Worm (Caenorhabditis elegans): ENCODE measurements around the gene C55B6.5.
A peak's percentile ranks its signal among the peaks of the same experiment; 100 is the strongest.

C55B6.5 gene

DNA sequence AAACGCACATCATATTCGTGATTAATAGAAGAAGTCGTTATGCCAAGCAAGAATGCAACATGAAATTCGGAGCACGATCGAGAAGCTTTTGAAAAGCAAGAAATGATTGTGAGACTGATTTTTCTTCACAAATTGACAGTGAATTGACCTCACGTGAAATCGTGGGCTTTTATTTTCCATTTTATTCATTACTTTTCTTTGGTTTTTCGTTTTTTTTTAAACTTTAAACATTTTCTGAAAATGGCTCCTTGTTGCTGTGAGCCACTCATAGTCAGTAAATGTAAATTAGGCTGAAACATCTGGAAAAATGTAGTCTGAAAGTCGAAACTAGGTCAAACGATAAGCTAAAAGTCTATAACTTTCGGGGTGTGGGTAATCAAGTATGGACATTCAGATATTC lies at the start of gene C55B6.5:
C55B6.5 (minus strand) TSS at position 101 of the 400 bp plus-strand sequence.
- TF ChIP-seq ama-1 (optimal IDR thresholded peaks at IDR 0.05): no peak
- no peak for TF ChIP-seq dmd-6 (GFP tag; IDR thresholded peaks at IDR 0.05)
- TF ChIP-seq daf-16 (GFP tag; optimal IDR thresholded peaks at IDR 0.05): no peak
- TF ChIP-seq daf-16 (tag; optimal IDR thresholded peaks at IDR 0.05): no peak
- no peak for TF ChIP-seq duxl-1 (tag; optimal IDR thresholded peaks at IDR 0.05; ENCODE audit: poor library complexity)
- no peak for TF ChIP-seq egl-27 (tag; optimal IDR thresholded peaks at IDR 0.05)

DNA sequence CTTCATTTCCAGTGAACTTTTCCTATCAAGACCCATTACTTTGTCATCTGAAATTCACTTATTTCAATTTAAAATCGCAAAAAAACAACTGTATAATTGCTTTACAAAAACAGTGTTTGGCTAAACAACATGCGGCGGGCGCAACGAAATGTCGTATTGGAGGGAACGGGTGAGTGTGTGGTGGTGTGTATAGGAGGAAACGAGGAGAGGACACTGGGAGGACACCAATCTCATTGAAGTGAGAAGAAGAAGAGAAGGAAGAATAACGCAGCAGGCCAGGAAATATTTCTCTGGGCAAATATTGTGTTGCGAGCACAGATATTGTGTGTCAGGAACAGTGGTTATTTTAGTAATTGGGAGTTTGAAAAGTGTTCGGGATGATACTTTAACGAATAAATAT lies 49.5 kb upstream of the C55B6.5 start, which contains the start of gene F46H5.4:
F46H5.4 (minus strand) TSS at position 53 of the 400 bp plus-strand sequence.
- TF ChIP-seq nhr-102 (tag; optimal IDR thresholded peaks at IDR 0.05): no peak
- TF ChIP-seq dve-1 (tag; optimal IDR thresholded peaks at IDR 0.05; ENCODE audit: insufficient read depth): peak; percentile 12
- peak; percentile 4 for TF ChIP-seq nhr-6 (tag; optimal IDR thresholded peaks at IDR 0.05)
- peak; percentile 25 for TF ChIP-seq hlh-11 (tag; optimal IDR thresholded peaks at IDR 0.05)
- no peak for TF ChIP-seq dmd-8 (GFP tag; IDR thresholded peaks at IDR 0.05)
- peak; percentile 60 for TF ChIP-seq hmg-1.1 (GFP tag; IDR thresholded peaks at IDR 0.05)
- no peak for TF ChIP-seq tag-97 (GFP tag; IDR thresholded peaks at IDR 0.05)
- peak; percentile 29 for TF ChIP-seq nhr-28 (tag; optimal IDR thresholded peaks at IDR 0.05)
- TF ChIP-seq nhr-41 (GFP tag; IDR thresholded peaks at IDR 0.05): no peak
- TF ChIP-seq T20F7.1 (GFP tag; optimal IDR thresholded peaks at IDR 0.05): peak; percentile 88
- peak; percentile 18 for TF ChIP-seq mxl-3 (GFP tag; optimal IDR thresholded peaks at IDR 0.05)

ce11 chrX:7244756-7245155 lies 39.7 kb upstream of the C55B6.5 start:
- no peak for TF ChIP-seq egl-27 (tag; optimal IDR thresholded peaks at IDR 0.05)
- peak; percentile 73 for TF ChIP-seq nhr-77 (tag; optimal IDR thresholded peaks at IDR 0.05)
- TF ChIP-seq mxl-2 (GFP tag; conservative IDR thresholded peaks at IDR 0.05): 0 out of 2 replicates have a peak, but pooled peaks have one; percentile 26
- 0 out of 2 replicates have a peak, but pooled peaks have one; percentile 8 for TF ChIP-seq saeg-2 (GFP tag; IDR thresholded peaks at IDR 0.05)
- TF ChIP-seq hlh-11 (tag; optimal IDR thresholded peaks at IDR 0.05): peak; percentile 94
- no peak for TF ChIP-seq skn-1 (tag; optimal IDR thresholded peaks at IDR 0.05)
- no peak for TF ChIP-seq ceh-32 (tag; optimal IDR thresholded peaks at IDR 0.05; ENCODE audit: poor library complexity)
- peak; percentile 2 for TF ChIP-seq dpl-1 (GFP tag; optimal IDR thresholded peaks at IDR 0.05)
- TF ChIP-seq unc-39 (tag; optimal IDR thresholded peaks at IDR 0.05): no peak
- no peak for TF ChIP-seq spr-3 (GFP tag; optimal IDR thresholded peaks at IDR 0.05)
- no peak for TF ChIP-seq unc-130 (GFP tag; optimal IDR thresholded peaks at IDR 0.05)
- TF ChIP-seq T20F7.1 (GFP tag; optimal IDR thresholded peaks at IDR 0.05): peak; percentile 48
- no peak for TF ChIP-seq nhr-42 (GFP tag; IDR thresholded peaks at IDR 0.05)
- TF ChIP-seq ceh-62 (tag; optimal IDR thresholded peaks at IDR 0.05): no peak
- TF ChIP-seq F37D6.2 (tag; optimal IDR thresholded peaks at IDR 0.05): no peak
- TF ChIP-seq F49E8.2 (tag; optimal IDR thresholded peaks at IDR 0.05; ENCODE audit: borderline replicate concordance): no peak
- peak in 1 of 2 experiments; percentile 57 for TF ChIP-seq daf-16 (GFP tag; optimal IDR thresholded peaks at IDR 0.05)
- peak; percentile 95 for TF ChIP-seq daf-16 (tag; optimal IDR thresholded peaks at IDR 0.05)
- peak; percentile 76 for TF ChIP-seq hlh-30 (tag; optimal IDR thresholded peaks at IDR 0.05; ENCODE audit: insufficient read depth)
- TF ChIP-seq sdz-12 (GFP tag; optimal IDR thresholded peaks at IDR 0.05): no peak
- peak; percentile 94 for TF ChIP-seq dmd-6 (GFP tag; IDR thresholded peaks at IDR 0.05)
- no peak for TF ChIP-seq ZK546.5 (tag; optimal IDR thresholded peaks at IDR 0.05)
- no peak for TF ChIP-seq tag-97 (GFP tag; IDR thresholded peaks at IDR 0.05)
- no peak for TF ChIP-seq dmd-9 (GFP tag; IDR thresholded peaks at IDR 0.05)
- TF ChIP-seq zfp-2 (tag; optimal IDR thresholded peaks at IDR 0.05): no peak
- TF ChIP-seq dve-1 (tag; optimal IDR thresholded peaks at IDR 0.05; ENCODE audit: insufficient read depth): peak; percentile 92
- no peak for TF ChIP-seq madf-5 (GFP tag; IDR thresholded peaks at IDR 0.05)
- no peak for TF ChIP-seq daf-8 (GFP tag; IDR thresholded peaks at IDR 0.05)
- TF ChIP-seq php-3 (GFP tag; IDR thresholded peaks at IDR 0.05): peak; percentile 87
- no peak for TF ChIP-seq vab-7 (GFP tag; IDR thresholded peaks at IDR 0.05)
- TF ChIP-seq lin-13 (GFP tag; optimal IDR thresholded peaks at IDR 0.05): no peak
- TF ChIP-seq jun-1 (tag; optimal IDR thresholded peaks at IDR 0.05): no peak
- TF ChIP-seq pqm-1 (tag; optimal IDR thresholded peaks at IDR 0.05): peak; percentile 93
- TF ChIP-seq daf-12 (tag; optimal IDR thresholded peaks at IDR 0.05): no peak
- no peak for TF ChIP-seq F44E2.7 (GFP tag; IDR thresholded peaks at IDR 0.05)
- TF ChIP-seq hif-1 (tag; optimal IDR thresholded peaks at IDR 0.05): peak in 1 of 2 experiments; percentile 25
- peak; percentile 50; the same call in 1 of the 2 replicates for TF ChIP-seq ceh-20 (GFP tag; IDR thresholded peaks at IDR 0.05)
- no peak for TF ChIP-seq lir-3 (tag; optimal IDR thresholded peaks at IDR 0.05)
